Worm (Caenorhabditis elegans) whole organism, L2 larva: ENCODE measurements around the gene mlc-6.

Source experiments
- C34F6.9 ChIP-seq: fragments of 150-350 bp; optimal IDR thresholded peaks from 2 replicates; lab custom pipeline; 2014; ENCODE audit warnings: missing biosample characterization, missing genetic modification characterization
- F13H6.1 ChIP-seq: sonication (generic microtip); optimal IDR thresholded peaks from 2 replicates; lab custom pipeline; 2016; ENCODE audit warnings: missing genetic modification characterization, missing compliant biosample characterization
- R02D3.7 ChIP-seq: fragments of 150-350 bp; optimal IDR thresholded peaks from 2 replicates; lab custom pipeline; 2014; ENCODE audit warnings: missing biosample characterization, missing genetic modification characterization
- Y55F3AM.14 ChIP-seq: fragments of 200-800 bp; sonication (Bioruptor generic); optimal IDR thresholded peaks from 2 replicates; lab custom pipeline; 2018; ENCODE audit warnings: mild to moderate bottlenecking, missing genetic modification characterization, missing compliant biosample characterization
- aly-2 ChIP-seq: fragments of 150-350 bp; optimal IDR thresholded peaks from 2 replicates; lab custom pipeline; 2014; ENCODE audit warnings: missing biosample characterization, missing genetic modification characterization
- ama-1 ChIP-seq: fragments of 150-350 bp; optimal IDR thresholded peaks from 2 replicates; lab custom pipeline; 2018; ENCODE audit warnings: inconsistent platforms
- ceh-16 ChIP-seq: fragments of 150-350 bp; optimal IDR thresholded peaks from 2 replicates; lab custom pipeline; 2014; ENCODE audit warnings: missing biosample characterization, missing genetic modification characterization
- ceh-82 ChIP-seq: fragments of 150-350 bp; optimal IDR thresholded peaks from 2 replicates; lab custom pipeline; 2014; ENCODE audit warnings: missing biosample characterization, missing genetic modification characterization
- crh-2 ChIP-seq: sonication (generic microtip); optimal IDR thresholded peaks from 2 replicates; lab custom pipeline; 2017; ENCODE audit warnings: missing biosample characterization, missing genetic modification characterization
- dmd-4 ChIP-seq: sonication (generic microtip); optimal IDR thresholded peaks from 2 replicates; lab custom pipeline; 2017; ENCODE audit warnings: missing biosample characterization, missing genetic modification characterization
- egl-27 ChIP-seq: sonication (generic microtip); optimal IDR thresholded peaks from 3 replicates; lab custom pipeline; 2017; ENCODE audit warnings: missing biosample characterization, missing genetic modification reagents, missing genetic modification characterization
- fos-1 ChIP-seq: fragments of 150-350 bp; optimal IDR thresholded peaks from 2 replicates; lab custom pipeline; 2014; ENCODE audit warnings: missing biosample characterization, missing genetic modification characterization
- gmeb-1 ChIP-seq: fragments of 150-350 bp; optimal IDR thresholded peaks from 2 replicates; lab custom pipeline; 2014; ENCODE audit warnings: missing biosample characterization, missing genetic modification characterization
- lin-13 ChIP-seq: fragments of 150-350 bp; optimal IDR thresholded peaks from 2 replicates; lab custom pipeline; 2014; ENCODE audit warnings: missing biosample characterization, missing genetic modification reagents, missing genetic modification characterization
- lin-39 ChIP-seq: fragments of 150-350 bp; optimal IDR thresholded peaks from 2 replicates; lab custom pipeline; 2014; ENCODE audit warnings: missing biosample characterization, missing genetic modification reagents, missing genetic modification characterization
- lsy-2 ChIP-seq, 2 experiments: fragments of 150-350 bp in 1 of 2; sonication (generic microtip) in 1 of 2; optimal IDR thresholded peaks; 2 replicates each; lab custom pipeline; 2014 to 2017; ENCODE audit warnings: missing biosample characterization in 2 of 2, missing genetic modification characterization in 2 of 2
- mbf-1 ChIP-seq: sonication (generic microtip); optimal IDR thresholded peaks from 2 replicates; lab custom pipeline; 2017; ENCODE audit warnings: missing biosample characterization, missing genetic modification characterization
- nhr-10 ChIP-seq: sonication (generic microtip); optimal IDR thresholded peaks from 2 replicates; lab custom pipeline; 2017; ENCODE audit warnings: missing biosample characterization, missing genetic modification characterization
- nhr-129 ChIP-seq: fragments of 150-350 bp; optimal IDR thresholded peaks from 2 replicates; lab custom pipeline; 2014; ENCODE audit warnings: missing biosample characterization, missing genetic modification characterization
- nhr-21 ChIP-seq: fragments of 150-350 bp; optimal IDR thresholded peaks from 2 replicates; lab custom pipeline; 2014; ENCODE audit warnings: missing biosample characterization, missing genetic modification characterization
- nhr-6 ChIP-seq: fragments of 150-350 bp; optimal IDR thresholded peaks from 2 replicates; lab custom pipeline; 2014; ENCODE audit warnings: missing biosample characterization, missing genetic modification characterization
- nhr-77 ChIP-seq: fragments of 150-350 bp; optimal IDR thresholded peaks from 2 replicates; lab custom pipeline; 2014; ENCODE audit warnings: missing biosample characterization, missing genetic modification characterization
- peb-1 ChIP-seq: fragments of 150-350 bp; optimal IDR thresholded peaks from 2 replicates; lab custom pipeline; 2014; ENCODE audit warnings: missing biosample characterization, missing genetic modification characterization
- skn-1 ChIP-seq: sonication (generic microtip); optimal IDR thresholded peaks from 2 replicates; lab custom pipeline; 2017; ENCODE audit warnings: missing biosample characterization, missing genetic modification characterization
- sma-9 ChIP-seq, 2 experiments: fragments of 150-350 bp in 1 of 2; sonication (generic microtip) in 1 of 2; optimal IDR thresholded peaks; 2 replicates each; lab custom pipeline; 2014 to 2016; ENCODE audit warnings: missing genetic modification characterization in 2 of 2, mild to moderate bottlenecking in 1 of 2, missing biosample characterization in 1 of 2, missing compliant biosample characterization in 1 of 2, missing genetic modification reagents in 1 of 2, moderate library complexity in 1 of 2
- unc-39 ChIP-seq: fragments of 150-350 bp; optimal IDR thresholded peaks from 2 replicates; lab custom pipeline; 2014; ENCODE audit warnings: missing biosample characterization, missing genetic modification characterization
- unc-55 ChIP-seq: fragments of 150-350 bp; sonication (generic microtip); optimal IDR thresholded peaks from 3 replicates; lab custom pipeline; 2014; ENCODE audit warnings: missing biosample characterization, missing genetic modification reagents, missing genetic modification characterization
- unc-62 ChIP-seq: fragments of 150-350 bp; optimal IDR thresholded peaks from 2 replicates; lab custom pipeline; 2014; ENCODE audit warnings: missing biosample characterization, missing genetic modification reagents, missing genetic modification characterization

The mlc-6 gene

ce11 chrX:14225273-14225672 lies 21.1 kb downstream of the mlc-6 start, which contains the start of gene cyp-13B2:
Gene cyp-13B2, plus strand, starts transcription at chrX:14225573.
- TF ChIP-seq unc-55 (GFP tag; lab: Kevin White, UChicago) (no peak), ceh-16 (no peak), ceh-82 (tag; lab: Kevin White, UChicago) (no peak), peb-1 (no peak), aly-2 (no peak), nhr-21 (tag; lab: Kevin White, UChicago) (no peak), crh-2 (tag; lab: Kevin White, UChicago) (no peak), nhr-10 (no peak), gmeb-1 (tag; lab: Kevin White, UChicago) (no peak), ama-1 (lab: Kevin White, UChicago) (no peak), dmd-4 (tag; lab: Kevin White, UChicago) (no peak), nhr-6 (no peak), mbf-1 (no peak), egl-27 (tag; lab: Kevin White, UChicago) (no peak)

- no peak for TF ChIP-seq gmeb-1 (tag; lab: Kevin White, UChicago)
- TF ChIP-seq crh-2 (tag; lab: Kevin White, UChicago): no peak
- no peak for TF ChIP-seq unc-62 (GFP tag; lab: Kevin White, UChicago)
- TF ChIP-seq R02D3.7: no peak
- no peak for TF ChIP-seq nhr-21 (tag; lab: Kevin White, UChicago)
- no peak for TF ChIP-seq ceh-82 (tag; lab: Kevin White, UChicago)
- TF ChIP-seq, all 48 proteins: peak for 0
Measured at ce11 chrX:14223156-14223555, 23.3 kb downstream of the mlc-6 start, which contains the start of gene K06G5.3. Gene K06G5.3, minus strand, starts transcription at chrX:14223256.

- peak; percentile 60 for TF ChIP-seq sma-9 (GFP tag; optimal IDR thresholded peaks at IDR 0.05; lab: Kevin White, UChicago)
- TF ChIP-seq sma-9 (tag; optimal IDR thresholded peaks at IDR 0.05; lab: Kevin White, UChicago): no peak
- no peak for TF ChIP-seq nhr-129 (tag; lab: Kevin White, UChicago)
- TF ChIP-seq gmeb-1 (tag; lab: Kevin White, UChicago): peak; percentile 35
- TF ChIP-seq unc-39: no peak
- TF ChIP-seq skn-1: peak; percentile 25
- peak; percentile 21 for TF ChIP-seq F13H6.1
- peak; percentile 71 for TF ChIP-seq crh-2 (tag; lab: Kevin White, UChicago)
- peak; percentile 99 for TF ChIP-seq fos-1 (tag; lab: Kevin White, UChicago)
Measured at ce11 chrX:14214520-14215023, 31.8 kb downstream of the mlc-6 start, which contains the start of gene K06G5.1. Gene K06G5.1, plus strand, starts transcription at chrX:14214973.

- TF ChIP-seq lin-13 (no peak), fos-1 (tag; lab: Kevin White, UChicago) (peak; percentile 17)
- TF ChIP-seq, all 48 proteins: peak for 1
Measured at ce11 chrX:14213314-14213713, 33.1 kb downstream of the mlc-6 start.

- TF ChIP-seq lsy-2 (tag; optimal IDR thresholded peaks at IDR 0.05; lab: Kevin White, UChicago) (no peak), unc-55 (GFP tag; lab: Kevin White, UChicago) (no peak), fos-1 (tag; lab: Kevin White, UChicago) (peak; percentile 60), gmeb-1 (tag; lab: Kevin White, UChicago) (no peak), ceh-16 (no peak), C34F6.9 (tag; lab: Kevin White, UChicago) (no peak), egl-27 (tag; lab: Kevin White, UChicago) (no peak), mbf-1 (no peak), crh-2 (tag; lab: Kevin White, UChicago) (peak; percentile 37), sma-9 (GFP tag; optimal IDR thresholded peaks at IDR 0.05; lab: Kevin White, UChicago) (no peak), sma-9 (tag; optimal IDR thresholded peaks at IDR 0.05; lab: Kevin White, UChicago) (no peak), dmd-4 (tag; lab: Kevin White, UChicago) (no peak)
Measured at ce11 chrX:14207942-14208341, 38.5 kb downstream of the mlc-6 start, which contains the start of gene ceh-37. Gene ceh-37, minus strand, starts transcription at chrX:14208000.

- TF ChIP-seq C34F6.9 (tag; lab: Kevin White, UChicago) (no peak), peb-1 (no peak), lin-39 (tag; lab: Kevin White, UChicago) (no peak), fos-1 (tag; lab: Kevin White, UChicago) (peak; percentile 67), gmeb-1 (tag; lab: Kevin White, UChicago) (no peak), Y55F3AM.14 (GFP tag; lab: Kevin White, UChicago) (no peak), nhr-77 (tag; lab: Kevin White, UChicago) (no peak)
- TF ChIP-seq, all 48 proteins: peak for 1
Measured at ce11 chrX:14206321-14206720, 40.1 kb downstream of the mlc-6 start.
